Worm (Caenorhabditis elegans) whole organism, L1 larva: ENCODE results near the gene T27E9.6.
"Not testable (repeated sequence)": the region's sequence is repeated elsewhere in the genome, so short reads cannot be mapped to it uniquely, and the experiment has no call there.

Experiments
- nhr-77 ChIP-seq: fragments of 150-350 bp; optimal IDR thresholded peaks from 2 replicates; lab custom pipeline; 2014; ENCODE audit warnings: missing biosample characterization, missing genetic modification characterization
- rnt-1 ChIP-seq: sonication (generic microtip); optimal IDR thresholded peaks from 2 replicates; lab custom pipeline; 2016; ENCODE audit warnings: mild to moderate bottlenecking, missing genetic modification characterization, moderate library complexity, missing compliant biosample characterization
- zip-4 ChIP-seq: fragments of 200-800 bp; sonication (Bioruptor generic); optimal IDR thresholded peaks from 2 replicates; lab custom pipeline; 2018; ENCODE audit warnings: mild to moderate bottlenecking, missing genetic modification characterization, moderate library complexity, missing compliant biosample characterization

DNA sequence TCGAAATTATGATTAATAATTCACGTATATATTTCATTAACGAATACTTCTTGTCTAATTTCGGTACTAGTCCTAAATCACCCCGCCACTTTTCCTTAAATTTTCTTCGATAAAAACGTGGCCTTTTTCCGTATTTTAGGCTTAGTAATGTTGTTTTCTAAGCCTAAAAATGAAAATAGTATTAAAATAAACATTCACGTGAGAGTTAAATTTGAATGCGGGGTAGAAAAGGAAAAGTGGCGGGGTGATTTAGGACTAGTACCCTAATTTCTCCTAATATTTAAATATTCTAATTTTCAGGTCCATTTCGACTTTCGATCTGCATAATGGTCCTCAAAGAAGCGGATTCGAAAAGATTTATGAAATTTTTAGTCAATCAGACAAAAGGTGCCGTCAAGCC lies 22.3 kb upstream of the T27E9.6 start, which contains the start of gene T28A8.6:
- TF ChIP-seq rnt-1 (tag; lab: Kevin White, UChicago); zip-4 (GFP tag; lab: Kevin White, UChicago); nhr-77 (tag; lab: Kevin White, UChicago): not testable (repeated sequence)
